Fruit fly (Drosophila melanogaster): ENCODE results near the gene ranshi.

The ranshi gene

DNA sequence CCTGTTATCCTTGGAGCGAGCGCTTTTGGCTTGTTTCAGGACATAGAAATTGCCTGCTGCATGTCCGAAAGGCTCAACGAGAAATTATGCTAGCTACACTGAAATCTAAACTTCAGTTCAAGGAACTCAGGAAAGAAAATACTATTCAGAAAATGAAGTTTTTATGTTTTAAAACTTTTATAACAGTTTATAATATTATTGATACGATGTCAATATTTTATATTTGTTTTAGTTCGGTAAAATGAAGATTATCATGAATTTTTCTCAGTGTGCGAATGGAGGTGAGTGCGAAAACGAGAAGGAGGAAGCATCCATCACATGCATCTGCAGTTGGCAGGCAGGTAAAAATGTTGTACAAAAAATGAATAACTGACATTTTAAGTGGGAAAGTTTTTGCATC is 16.9 kb upstream of the ranshi start (continued):
- TF ChIP-seq Jarid2 (GFP tag; optimal IDR thresholded peaks at IDR 0.05) (no peak), TFAM (GFP tag; optimal IDR thresholded peaks at IDR 0.05) (no peak), lmd (GFP tag; IDR thresholded peaks at IDR 0.05) (peak; percentile 59), CG17612 (GFP tag; IDR thresholded peaks at IDR 0.05) (no peak), dysf (GFP tag; IDR thresholded peaks at IDR 0.05) (peak; percentile 54; the same call in 1 of the 3 replicates), CG12391 (tag; optimal IDR thresholded peaks at IDR 0.05) (peak; percentile 74), CG5245 (GFP tag; optimal IDR thresholded peaks at IDR 0.05) (peak; percentile 33), nerfin-1 (tag; optimal IDR thresholded peaks at IDR 0.05) (no peak), CG7786 (GFP tag; optimal IDR thresholded peaks at IDR 0.05) (no peak), her (GFP tag; optimal IDR thresholded peaks at IDR 0.05) (no peak), sc (optimal IDR thresholded peaks at IDR 0.05) (no peak), sc (GFP tag; optimal IDR thresholded peaks at IDR 0.05) (peak; percentile 41), CG2875 (GFP tag; optimal IDR thresholded peaks at IDR 0.05) (no peak), Rfx (GFP tag; IDR thresholded peaks at IDR 0.05) (peak; percentile 58), wdn (GFP tag; IDR thresholded peaks at IDR 0.05) (0 out of 2 replicates have a peak, but pooled peaks have one; percentile 4), Drgx (GFP tag; IDR thresholded peaks at IDR 0.05) (peak; percentile 81), CkIIα-i1 (GFP tag; IDR thresholded peaks at IDR 0.05) (no peak), stc (GFP tag; IDR thresholded peaks at IDR 0.05) (peak; percentile 72), CG10431 (GFP tag; optimal IDR thresholded peaks at IDR 0.05) (no peak), phol (tag; optimal IDR thresholded peaks at IDR 0.05) (peak; percentile 73), Ets97D (GFP tag; optimal IDR thresholded peaks at IDR 0.05) (no peak), CG9437 (GFP tag; optimal IDR thresholded peaks at IDR 0.05) (no peak), CoRest (tag; optimal IDR thresholded peaks at IDR 0.05) (peak; percentile 67), jumu (GFP tag; optimal IDR thresholded peaks at IDR 0.05) (no peak), CG13287 (GFP tag; IDR thresholded peaks at IDR 0.05; ENCODE audit: partially characterized antibody) (no peak), ranshi (GFP tag; IDR thresholded peaks at IDR 0.05) (peak; percentile 69), CG3726 (GFP tag; IDR thresholded peaks at IDR 0.05) (no peak), CG32532 (GFP tag; IDR thresholded peaks at IDR 0.05) (peak; percentile 40; the same call in 1 of the 2 replicates), CG15479 (GFP tag; optimal IDR thresholded peaks at IDR 0.05) (peak; percentile 24), row (GFP tag; IDR thresholded peaks at IDR 0.05) (peak; percentile 69), vvl (GFP tag; IDR thresholded peaks at IDR 0.05) (peak; percentile 73), slou (GFP tag; optimal IDR thresholded peaks at IDR 0.05) (no peak), Bteb2 (GFP tag; optimal IDR thresholded peaks at IDR 0.05) (no peak), CG31224 (GFP tag; IDR thresholded peaks at IDR 0.05) (peak; percentile 47; the same call in 1 of the 2 replicates), bigmax (GFP tag; optimal IDR thresholded peaks at IDR 0.05) (no peak), Sry-β (GFP tag; optimal IDR thresholded peaks at IDR 0.05) (no peak), sisA (GFP tag; IDR thresholded peaks at IDR 0.05) (peak; percentile 64; the same call in 1 of the 2 replicates), CG8924 (tag; optimal IDR thresholded peaks at IDR 0.05) (peak; percentile 71), CG4617 (GFP tag; optimal IDR thresholded peaks at IDR 0.05; ENCODE audit: borderline replicate concordance) (peak; percentile 17), Oaz (GFP tag; IDR thresholded peaks at IDR 0.05) (no peak), chinmo (GFP tag; IDR thresholded peaks at IDR 0.05; ENCODE audit: partially characterized antibody) (no peak), H15 (GFP tag; IDR thresholded peaks at IDR 0.05) (peak; percentile 36; the same call in 1 of the 3 replicates), CG6175 (GFP tag; IDR thresholded peaks at IDR 0.05) (no peak), tll (GFP tag; optimal IDR thresholded peaks at IDR 0.05) (no peak), CG7987 (GFP tag; optimal IDR thresholded peaks at IDR 0.05) (no peak), CG12155 (GFP tag; optimal IDR thresholded peaks at IDR 0.05) (peak; percentile 29), sug (tag; optimal IDR thresholded peaks at IDR 0.05) (no peak), CG16815 (GFP tag; optimal IDR thresholded peaks at IDR 0.05) (peak; percentile 10), CG12071 (GFP tag; optimal IDR thresholded peaks at IDR 0.05) (no peak), nerfin-2 (GFP tag; IDR thresholded peaks at IDR 0.05; ENCODE audit: partially characterized antibody) (no peak), tgo (GFP tag; IDR thresholded peaks at IDR 0.05) (peak; percentile 60), CG3163 (GFP tag; optimal IDR thresholded peaks at IDR 0.05) (no peak)

Data from whole organism, embryonic.